Fruit fly (Drosophila melanogaster) S2 (cell line): ENCODE results near the gene Srp54.

Experiments
- CG8478 ChIP-seq: fragments of >200 bp; optimal IDR thresholded peaks from 2 replicates; lab custom pipeline; 2018
- CTCF ChIP-seq, 2 experiments: fragments of >200 bp; optimal IDR thresholded peaks; 2 replicates each; lab custom pipeline; 2018

- TF ChIP-seq CG8478 (no peak), CTCF (optimal IDR thresholded peaks at IDR 0.05; lab: Kevin White, UChicago) (no peak)
Observed at dm6 chr2L:9864337-9864736, 48.4 kb upstream of the Srp54 start.
